Worm (Caenorhabditis elegans) whole organism, L4 larva: Measurements from ENCODE around the gene T03F6.4.

ENCODE experiments used
- D1046.2 ChIP-seq: fragments of 200-800 bp; sonication (Bioruptor generic); IDR thresholded peaks from 2 replicates; pipeline ENCODE4 v1.3.6; 2022; ENCODE audit warnings: missing genetic modification characterization, missing compliant biosample characterization
- F26F4.8 ChIP-seq: fragments of 200-800 bp; sonication (Bioruptor generic); conservative IDR thresholded peaks from 2 replicates; pipeline ENCODE4 v1.3.6; 2022; ENCODE audit warnings: missing genetic modification characterization, missing compliant biosample characterization
- F49E8.2 ChIP-seq: sonication (generic microtip); optimal IDR thresholded peaks from 2 replicates; lab custom pipeline; 2016; ENCODE audit warnings: missing compliant biosample characterization, mild to moderate bottlenecking, missing genetic modification characterization, borderline replicate concordance
- R02D3.7 ChIP-seq: fragments of 150-350 bp; sonication (generic microtip); optimal IDR thresholded peaks from 3 replicates; lab custom pipeline; 2014; ENCODE audit warnings: missing biosample characterization, missing genetic modification characterization
- T20F7.1 ChIP-seq: fragments of 200-800 bp; sonication (Bioruptor generic); optimal IDR thresholded peaks from 2 replicates; lab custom pipeline; 2018; ENCODE audit warnings: mild to moderate bottlenecking, missing genetic modification characterization, missing compliant biosample characterization
- Y48G9A.11 ChIP-seq: fragments of 200-800 bp; sonication (Bioruptor generic); IDR thresholded peaks from 2 replicates; pipeline ENCODE4 v1.3.6; 2022; ENCODE audit warnings: missing genetic modification reagents, missing genetic modification characterization, missing compliant biosample characterization
- Y5F2A.4 ChIP-seq: fragments of 200-800 bp; sonication (Bioruptor generic); optimal IDR thresholded peaks from 2 replicates; lab custom pipeline; 2018; ENCODE audit warnings: mild to moderate bottlenecking, missing genetic modification characterization, missing compliant biosample characterization
- attf-4 ChIP-seq: sonication (generic microtip); optimal IDR thresholded peaks from 3 replicates; lab custom pipeline; 2017; ENCODE audit warnings: missing biosample characterization, missing genetic modification characterization
- ceh-28 ChIP-seq: fragments of 150-350 bp; optimal IDR thresholded peaks from 2 replicates; lab custom pipeline; 2014; ENCODE audit warnings: missing biosample characterization, missing genetic modification reagents, missing genetic modification characterization
- ceh-62 ChIP-seq: sonication (generic microtip); optimal IDR thresholded peaks from 2 replicates; lab custom pipeline; 2017; ENCODE audit warnings: missing biosample characterization, missing genetic modification characterization
- ceh-82 ChIP-seq: sonication (generic microtip); optimal IDR thresholded peaks from 2 replicates; lab custom pipeline; 2017; ENCODE audit warnings: missing biosample characterization, missing genetic modification characterization
- cey-2 ChIP-seq: sonication (generic microtip); optimal IDR thresholded peaks from 3 replicates; lab custom pipeline; 2017; ENCODE audit warnings: missing genetic modification characterization, mild to moderate bottlenecking, missing compliant biosample characterization, antibody characterized with exemption, borderline replicate concordance; ENCODE audit not compliant: insufficient read depth
- ctbp-1 ChIP-seq: fragments of 200-800 bp; sonication (Bioruptor generic); IDR thresholded peaks from 2 replicates; pipeline ENCODE4 v1.3.6; 2022; ENCODE audit warnings: missing genetic modification reagents, missing genetic modification characterization, missing compliant biosample characterization
- daf-16 ChIP-seq, 3 experiments: sonication (generic microtip); optimal IDR thresholded peaks; 2 replicates each; lab custom pipeline; 2016 to 2017; ENCODE audit warnings: missing genetic modification characterization in 3 of 3, missing genetic modification reagents in 3 of 3, mild to moderate bottlenecking in 2 of 3, missing compliant biosample characterization in 2 of 3, missing biosample characterization in 1 of 3, moderate library complexity in 1 of 3
- dmd-8 ChIP-seq: fragments of 200-800 bp; sonication (Bioruptor generic); IDR thresholded peaks from 2 replicates; pipeline ENCODE4 v1.3.6; 2022; ENCODE audit warnings: missing genetic modification characterization, missing compliant biosample characterization
- dpl-1 ChIP-seq: fragments of 150-350 bp; optimal IDR thresholded peaks from 2 replicates; lab custom pipeline; 2014; ENCODE audit warnings: missing biosample characterization, missing genetic modification reagents, missing genetic modification characterization
- duxl-1 ChIP-seq: sonication (generic microtip); optimal IDR thresholded peaks from 2 replicates; lab custom pipeline; 2016; ENCODE audit warnings: mild to moderate bottlenecking, missing genetic modification characterization, moderate library complexity, missing compliant biosample characterization; ENCODE audit not compliant: poor library complexity
- fos-1 ChIP-seq: fragments of 150-350 bp; optimal IDR thresholded peaks from 2 replicates; lab custom pipeline; 2014; ENCODE audit warnings: missing biosample characterization, missing genetic modification characterization
- gei-8 ChIP-seq: fragments of 200-800 bp; sonication (Bioruptor generic); optimal IDR thresholded peaks from 2 replicates; lab custom pipeline; 2018; ENCODE audit warnings: mild to moderate bottlenecking, missing genetic modification characterization, missing compliant biosample characterization
- hif-1 ChIP-seq, 2 experiments: sonication (generic microtip); optimal IDR thresholded peaks; 2 replicates each; lab custom pipeline; 2016 to 2017; ENCODE audit warnings: missing compliant biosample characterization in 2 of 2, missing genetic modification characterization in 2 of 2, missing genetic modification reagents in 2 of 2, missing genotype in 2 of 2, mild to moderate bottlenecking in 1 of 2
- lin-1 ChIP-seq: fragments of 200-800 bp; sonication (Bioruptor generic); IDR thresholded peaks from 2 replicates; pipeline ENCODE4 v1.3.6; 2022; ENCODE audit warnings: missing genetic modification reagents, missing genetic modification characterization, missing compliant biosample characterization
- lin-13 ChIP-seq: fragments of 150-350 bp; optimal IDR thresholded peaks from 2 replicates; lab custom pipeline; 2014; ENCODE audit warnings: missing biosample characterization, missing genetic modification reagents, missing genetic modification characterization
- lin-29 ChIP-seq: fragments of 200-800 bp; sonication (Bioruptor generic); IDR thresholded peaks from 2 replicates; pipeline ENCODE4 v1.3.6; 2022; ENCODE audit warnings: missing genetic modification reagents, missing genetic modification characterization, missing compliant biosample characterization
- lin-38 ChIP-seq: fragments of 200-800 bp; sonication (Bioruptor generic); IDR thresholded peaks from 2 replicates; pipeline ENCODE4 v1.3.6; 2022; ENCODE audit warnings: missing genetic modification reagents, missing genetic modification characterization, missing compliant biosample characterization
- lsy-2 ChIP-seq, 2 experiments: fragments of 150-350 bp in 1 of 2; sonication (generic microtip) in 1 of 2; optimal IDR thresholded peaks; 2 replicates each; lab custom pipeline; 2014 to 2017; ENCODE audit warnings: missing biosample characterization in 2 of 2, missing genetic modification characterization in 2 of 2
- madf-5 ChIP-seq, 2 experiments: fragments of 200-800 bp; sonication (Bioruptor generic); IDR thresholded peaks; 2 replicates each; pipeline ENCODE4 v1.3.6; 2022; ENCODE audit warnings: missing compliant biosample characterization in 2 of 2, missing genetic modification characterization in 2 of 2
- mdt-29 ChIP-seq: fragments of 200-800 bp; sonication (Bioruptor generic); IDR thresholded peaks from 2 replicates; pipeline ENCODE4 v1.3.6; 2022; ENCODE audit warnings: missing genetic modification reagents, missing genetic modification characterization, missing compliant biosample characterization
- mes-2 ChIP-seq: sonication (generic microtip); optimal IDR thresholded peaks from 2 replicates; lab custom pipeline; 2016; ENCODE audit warnings: missing genotype, mild to moderate bottlenecking, missing genetic modification characterization, missing compliant biosample characterization; ENCODE audit not compliant: poor library complexity, severe bottlenecking
- nhr-25 ChIP-seq: sonication (generic microtip); optimal IDR thresholded peaks from 2 replicates; lab custom pipeline; 2017; ENCODE audit warnings: missing genetic modification characterization, mild to moderate bottlenecking, missing compliant biosample characterization, antibody characterized with exemption, moderate library complexity, borderline replicate concordance; ENCODE audit not compliant: insufficient read depth
- nhr-41 ChIP-seq: fragments of 200-800 bp; sonication (Bioruptor generic); IDR thresholded peaks from 2 replicates; pipeline ENCODE4 v1.3.6; 2022; ENCODE audit warnings: missing genetic modification reagents, missing genetic modification characterization, missing compliant biosample characterization
- nhr-48 ChIP-seq: sonication (generic microtip); optimal IDR thresholded peaks from 2 replicates; lab custom pipeline; 2016; ENCODE audit warnings: mild to moderate bottlenecking, missing genetic modification characterization, missing compliant biosample characterization
- nhr-76 ChIP-seq: fragments of 150-350 bp; optimal IDR thresholded peaks from 2 replicates; lab custom pipeline; 2014; ENCODE audit warnings: missing biosample characterization, missing genetic modification characterization
- pha-4 ChIP-seq, 2 experiments: fragments of 150-350 bp in 1 of 2; fragments of 200-800 bp in 1 of 2; sonication (Bioruptor generic) in 1 of 2; IDR thresholded peaks in 1 of 2; optimal IDR thresholded peaks in 1 of 2; 2 replicates each; pipeline versions ENCODE4 v1.3.6 to Lab custom; 2014 to 2022; ENCODE audit warnings: missing genetic modification characterization in 2 of 2, missing genetic modification reagents in 2 of 2, missing biosample characterization in 1 of 2, missing compliant biosample characterization in 1 of 2
- rbr-2 ChIP-seq: sonication (generic microtip); optimal IDR thresholded peaks from 2 replicates; lab custom pipeline; 2016; ENCODE audit warnings: missing genotype, missing genetic modification characterization, missing compliant biosample characterization
- sdz-12 ChIP-seq: fragments of 200-800 bp; sonication (Bioruptor generic); optimal IDR thresholded peaks from 2 replicates; lab custom pipeline; 2018; ENCODE audit warnings: mild to moderate bottlenecking, missing genetic modification characterization, missing compliant biosample characterization
- set-16 ChIP-seq: fragments of 200-800 bp; sonication (Bioruptor generic); IDR thresholded peaks from 2 replicates; pipeline ENCODE4 v1.3.6; 2022; ENCODE audit warnings: missing genetic modification reagents, missing genetic modification characterization, missing compliant biosample characterization
- snpc-4 ChIP-seq: fragments of 150-350 bp; optimal IDR thresholded peaks from 2 replicates; lab custom pipeline; 2014; ENCODE audit warnings: missing biosample characterization, missing genetic modification characterization
- spr-3 ChIP-seq: fragments of 200-800 bp; sonication (Bioruptor generic); optimal IDR thresholded peaks from 2 replicates; lab custom pipeline; 2018; ENCODE audit warnings: mild to moderate bottlenecking, missing genetic modification characterization, missing compliant biosample characterization
- tra-1 ChIP-seq: fragments of 200-800 bp; sonication (Bioruptor generic); IDR thresholded peaks from 2 replicates; pipeline ENCODE4 v1.3.6; 2022; ENCODE audit warnings: missing genetic modification reagents, missing genetic modification characterization, missing compliant biosample characterization
- unc-130 ChIP-seq: sonication (generic microtip); optimal IDR thresholded peaks from 2 replicates; lab custom pipeline; 2016; ENCODE audit warnings: missing genetic modification reagents, missing genetic modification characterization, missing compliant biosample characterization
- ztf-7 ChIP-seq: fragments of 150-350 bp; optimal IDR thresholded peaks from 2 replicates; lab custom pipeline; 2014; ENCODE audit warnings: missing biosample characterization, missing genetic modification characterization

Gene T03F6.4

ce11 chrIII:13426036-13426435 lies 40.1 kb downstream of the T03F6.4 start, which contains the start of gene cope-1:
Gene cope-1 (plus strand): TSS chrIII:13426264.
- no peak for TF ChIP-seq lin-13
- peak; percentile 43 for TF ChIP-seq mes-2 (tag; lab: Kevin White, UChicago)
- TF ChIP-seq pha-4 (GFP tag; IDR thresholded peaks at IDR 0.05; lab: Robert Waterston, UW) = no peak
- no peak for TF ChIP-seq pha-4 (tag; optimal IDR thresholded peaks at IDR 0.05; lab: Kevin White, UChicago)
- no peak for TF ChIP-seq T20F7.1 (GFP tag; lab: Kevin White, UChicago)
- no peak for TF ChIP-seq dmd-8 (GFP tag; lab: Robert Waterston, UW)
- no peak for TF ChIP-seq fos-1
- no peak for TF ChIP-seq F49E8.2
- no peak for TF ChIP-seq lin-29 (GFP tag; lab: Robert Waterston, UW)
- no peak for TF ChIP-seq madf-5 (GFP tag; IDR thresholded peaks at IDR 0.05; lab: Robert Waterston, UW)
- peak; percentile 36 for TF ChIP-seq lin-38
- TF ChIP-seq dpl-1 (GFP tag; lab: Kevin White, UChicago) = peak; percentile 51
- peak in 1 of 2 experiments; percentile 65 for TF ChIP-seq lsy-2 (tag; optimal IDR thresholded peaks at IDR 0.05; lab: Kevin White, UChicago)
- TF ChIP-seq mdt-29 (GFP tag; lab: Robert Waterston, UW) = no peak
- no peak for TF ChIP-seq spr-3 (GFP tag; lab: Kevin White, UChicago)
- no peak for TF ChIP-seq Y48G9A.11 (GFP tag; lab: Robert Waterston, UW)

ce11 chrIII:13427817-13428216 lies 41.9 kb downstream of the T03F6.4 start:
- TF ChIP-seq sdz-12 (GFP tag; lab: Kevin White, UChicago) (no peak), rbr-2 (tag; lab: Kevin White, UChicago) (no peak), duxl-1 (tag; lab: Kevin White, UChicago) (no peak), nhr-41 (GFP tag; lab: Robert Waterston, UW) (no peak), Y5F2A.4 (GFP tag; lab: Kevin White, UChicago) (no peak), nhr-25 (no peak), ztf-7 (tag; lab: Kevin White, UChicago) (no peak), nhr-76 (tag; lab: Kevin White, UChicago) (no peak), nhr-48 (tag; lab: Kevin White, UChicago) (no peak), gei-8 (no peak), snpc-4 (tag; lab: Kevin White, UChicago) (no peak), ctbp-1 (GFP tag; lab: Robert Waterston, UW) (no peak)

ce11 chrIII:13429668-13430067 lies 43.7 kb downstream of the T03F6.4 start, which contains the start of gene bli-5:
Gene bli-5 (minus strand): TSS chrIII:13429768.
- TF ChIP-seq R02D3.7 (tag; lab: Kevin White, UChicago) = no peak
- TF ChIP-seq nhr-25 = no peak
- TF ChIP-seq ceh-62 (tag; lab: Kevin White, UChicago) = no peak
- no peak for TF ChIP-seq ceh-28 (tag; lab: Kevin White, UChicago)
- TF ChIP-seq duxl-1 (tag; lab: Kevin White, UChicago) = no peak
- no peak for TF ChIP-seq fos-1
- TF ChIP-seq, all 104 proteins: peak for 0

ce11 chrIII:13430162-13430561 lies 44.2 kb downstream of the T03F6.4 start, which contains the start of gene trf-1:
Gene trf-1 (plus strand): TSS chrIII:13430462.
- TF ChIP-seq D1046.2 (GFP tag; lab: Robert Waterston, UW) (no peak), F26F4.8 (GFP tag; lab: Robert Waterston, UW) (no peak)

ce11 chrIII:13434404-13434803 lies 48.5 kb downstream of the T03F6.4 start, which contains the start of gene F45G2.7:
Gene F45G2.7 (minus strand): TSS chrIII:13434504.
- TF ChIP-seq duxl-1 (tag; lab: Kevin White, UChicago) (no peak), ceh-62 (tag; lab: Kevin White, UChicago) (no peak), lin-1 (GFP tag; lab: Robert Waterston, UW) (no peak), Y48G9A.11 (GFP tag; lab: Robert Waterston, UW) (no peak), hif-1 (tag; optimal IDR thresholded peaks at IDR 0.05; lab: Kevin White, UChicago) (no peak), nhr-48 (tag; lab: Kevin White, UChicago) (no peak), cey-2 (tag; lab: Kevin White, UChicago) (no peak), set-16 (no peak), nhr-76 (tag; lab: Kevin White, UChicago) (no peak), mes-2 (tag; lab: Kevin White, UChicago) (no peak), daf-16 (GFP tag; optimal IDR thresholded peaks at IDR 0.05; lab: Kevin White, UChicago) (no peak), daf-16 (tag; optimal IDR thresholded peaks at IDR 0.05; lab: Kevin White, UChicago) (no peak), unc-130 (GFP tag; lab: Kevin White, UChicago) (no peak), ceh-82 (tag; lab: Kevin White, UChicago) (no peak), D1046.2 (GFP tag; lab: Robert Waterston, UW) (no peak), spr-3 (GFP tag; lab: Kevin White, UChicago) (no peak), attf-4 (no peak), tra-1 (GFP tag; lab: Robert Waterston, UW) (no peak), lin-13 (no peak)
